Worm (Caenorhabditis elegans) whole organism, L4/young adult: ENCODE results near the gene C18B2.5.

Experiments used
- W03F9.2 ChIP-seq: fragments of 150-350 bp; optimal IDR thresholded peaks from 2 replicates; lab custom pipeline; 2014; ENCODE audit warnings: missing biosample characterization, missing genetic modification characterization
- dao-5 ChIP-seq: sonication (generic microtip); optimal IDR thresholded peaks from 2 replicates; lab custom pipeline; 2016; ENCODE audit warnings: missing genotype, missing genetic modification characterization, moderate library complexity, missing compliant biosample characterization
- him-1 ChIP-seq: sonication (generic microtip); optimal IDR thresholded peaks from 2 replicates; lab custom pipeline; 2016; ENCODE audit warnings: missing genotype, missing genetic modification reagents, missing genetic modification characterization, missing compliant biosample characterization

DNA sequence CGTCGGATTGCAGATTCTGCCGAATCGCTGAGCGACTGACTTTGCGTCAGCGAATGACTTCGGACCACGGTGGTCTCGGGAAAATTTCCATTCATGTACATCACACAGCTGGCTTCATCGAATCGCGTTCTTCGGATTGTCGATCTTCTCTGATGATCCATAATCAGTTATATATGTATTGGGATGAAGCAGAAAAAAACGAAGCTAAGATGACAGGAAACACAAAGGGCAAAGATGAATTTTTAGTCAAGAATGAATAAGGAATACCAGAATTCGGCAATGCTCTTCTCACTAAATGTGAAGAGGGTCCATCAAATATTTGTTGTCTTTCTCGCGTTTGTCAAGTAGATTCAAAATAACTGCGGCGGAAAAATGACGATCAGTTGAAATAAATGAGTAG lies 6.3 kb upstream of the C18B2.5 start, which contains the start of gene del-9:
- TF ChIP-seq him-1 (tag; lab: Kevin White, UChicago) (no peak), dao-5 (tag; lab: Kevin White, UChicago) (no peak), W03F9.2 (no peak)
